Fruit fly (Drosophila melanogaster): ENCODE results near the gene CG14835.

dm6 chr3L:7432811-7433324 lies 4.4 kb downstream of the CG14835 start:
- TF ChIP-seq CG8119 (GFP tag; IDR thresholded peaks at IDR 0.05) (no peak), dac (GFP tag; optimal IDR thresholded peaks at IDR 0.05) (no peak), CG10669 (GFP tag; optimal IDR thresholded peaks at IDR 0.05) (no peak)

Measured in whole organism, prepupa.